Fruit fly (Drosophila melanogaster): Measurements from ENCODE around the gene CG34316.
A peak's percentile ranks its signal among the peaks of the same experiment; 100 is the strongest.

Gene CG34316

DNA sequence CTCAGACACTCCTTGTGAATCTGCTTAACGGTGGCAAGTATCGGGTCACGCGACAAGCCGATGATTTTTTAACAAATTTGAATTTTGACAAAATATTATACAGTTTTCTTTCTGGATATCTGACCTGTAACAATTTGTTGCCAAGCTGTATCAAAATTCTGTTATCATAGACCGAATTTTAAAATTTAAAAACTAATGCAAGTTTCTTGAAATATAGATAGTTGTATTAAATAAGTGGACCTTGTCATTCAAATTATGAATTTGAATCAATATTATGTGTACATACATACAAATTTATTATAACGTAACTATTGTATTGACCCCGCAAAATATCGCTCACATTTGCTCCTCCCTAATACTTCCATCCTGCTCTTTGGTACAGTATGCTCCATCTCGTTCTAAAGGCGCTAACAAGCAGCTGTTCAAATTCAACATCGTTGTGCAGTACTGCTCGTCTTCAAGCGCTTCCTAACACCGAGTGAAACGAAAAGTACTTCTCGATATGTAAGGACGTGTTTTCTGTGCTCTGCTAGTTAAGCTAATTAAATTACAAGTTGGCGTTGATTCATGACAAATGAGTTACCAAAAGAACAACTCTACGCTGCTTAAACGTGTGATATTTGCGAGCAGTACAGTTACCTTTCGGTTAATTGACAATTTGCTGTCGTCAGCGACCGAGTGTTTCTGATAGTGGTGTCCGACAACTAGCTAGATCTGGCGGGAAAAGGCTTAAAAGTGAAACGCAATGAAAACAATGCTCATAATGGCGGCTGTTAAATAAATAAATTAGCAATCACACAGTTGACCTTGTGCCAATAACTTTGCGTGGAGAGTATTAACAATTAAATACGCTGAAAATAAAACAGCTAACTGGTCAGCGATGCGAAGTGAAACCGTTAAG, 34.0 kb upstream of the CG34316 start, which contains the start of the genes Kpc1 and CG42542 (continued):
- no peak for TF ChIP-seq lbe (GFP tag; optimal IDR thresholded peaks at IDR 0.05)
- TF ChIP-seq CG17829 (tag; optimal IDR thresholded peaks at IDR 0.05): peak; percentile 83
- TF ChIP-seq so (GFP tag; IDR thresholded peaks at IDR 0.05): peak; percentile 56; the same call in 1 of the 3 replicates
- TF ChIP-seq Dek (tag; optimal IDR thresholded peaks at IDR 0.05): peak; percentile 74
- no peak for TF ChIP-seq z (GFP tag; IDR thresholded peaks at IDR 0.05)
- no peak for TF ChIP-seq sqz (GFP tag; optimal IDR thresholded peaks at IDR 0.05)
- TF ChIP-seq CG13123 (GFP tag; optimal IDR thresholded peaks at IDR 0.05): peak; percentile 17
- peak; percentile 39; the same call in 1 of the 2 replicates for TF ChIP-seq danr (GFP tag; IDR thresholded peaks at IDR 0.05)
- TF ChIP-seq CG15269 (tag; optimal IDR thresholded peaks at IDR 0.05): peak; percentile 55
- TF ChIP-seq Dp (GFP tag; optimal IDR thresholded peaks at IDR 0.05): peak; percentile 83
- no peak for TF ChIP-seq Sox100B (GFP tag; optimal IDR thresholded peaks at IDR 0.05)
- peak; percentile 84 for TF ChIP-seq CG42726 (GFP tag; IDR thresholded peaks at IDR 0.05; ENCODE audit: partially characterized antibody)
- TF ChIP-seq abd-A (tag; optimal IDR thresholded peaks at IDR 0.05): no peak
- TF ChIP-seq CG8765 (GFP tag; IDR thresholded peaks at IDR 0.05): no peak; the same call in 1 of the 2 replicates
- TF ChIP-seq schlank (tag; optimal IDR thresholded peaks at IDR 0.05): peak; percentile 33
- TF ChIP-seq CG9932 (GFP tag; IDR thresholded peaks at IDR 0.05): peak; percentile 91
- peak in 1 of 2 experiments; percentile 60 for TF ChIP-seq bsh (GFP tag; optimal IDR thresholded peaks at IDR 0.05)
- TF ChIP-seq Taf1 (GFP tag; IDR thresholded peaks at IDR 0.05): 0 out of 2 replicates have a peak, but pooled peaks have one; percentile 24
- TF ChIP-seq CG10431 (GFP tag; optimal IDR thresholded peaks at IDR 0.05): no peak
- TF ChIP-seq HLH3B (GFP tag; IDR thresholded peaks at IDR 0.05): peak; percentile 47; the same call in 1 of the 2 replicates
- TF ChIP-seq CG2875 (GFP tag; optimal IDR thresholded peaks at IDR 0.05): no peak
- peak; percentile 95 for TF ChIP-seq BEAF-32 (GFP tag; optimal IDR thresholded peaks at IDR 0.05)
- peak; percentile 77 for TF ChIP-seq az2 (GFP tag; optimal IDR thresholded peaks at IDR 0.05)
- TF ChIP-seq Stat92E (GFP tag; optimal IDR thresholded peaks at IDR 0.05): no peak
- peak; percentile 22 for TF ChIP-seq CTCF (GFP tag; optimal IDR thresholded peaks at IDR 0.05)
- TF ChIP-seq Lpt (GFP tag; optimal IDR thresholded peaks at IDR 0.05): no peak
- TF ChIP-seq CG17912 (GFP tag; optimal IDR thresholded peaks at IDR 0.05): peak; percentile 52
- TF ChIP-seq NC2β (GFP tag; optimal IDR thresholded peaks at IDR 0.05): peak; percentile 41
- peak; percentile 82 for TF ChIP-seq Hmr (GFP tag; optimal IDR thresholded peaks at IDR 0.05)
- peak; percentile 23 for TF ChIP-seq gfzf (GFP tag; optimal IDR thresholded peaks at IDR 0.05)
- 0 out of 2 replicates have a peak, but pooled peaks have one; percentile 39 for TF ChIP-seq bowl (GFP tag; IDR thresholded peaks at IDR 0.05)
- TF ChIP-seq gem (tag; optimal IDR thresholded peaks at IDR 0.05): no peak
- TF ChIP-seq CG18011 (GFP tag; optimal IDR thresholded peaks at IDR 0.05): peak; percentile 41
- TF ChIP-seq MBD-R2 (GFP tag; IDR thresholded peaks at IDR 0.05): peak; percentile 83
- TF ChIP-seq CoRest (tag; optimal IDR thresholded peaks at IDR 0.05): peak; percentile 81
- TF ChIP-seq Poxn (GFP tag; IDR thresholded peaks at IDR 0.05): no peak; the same call in 1 of the 2 replicates
- TF ChIP-seq CG31441 (GFP tag; IDR thresholded peaks at IDR 0.05): peak; percentile 78
- no peak for TF ChIP-seq CG3726 (GFP tag; IDR thresholded peaks at IDR 0.05)
- TF ChIP-seq Optix (GFP tag; IDR thresholded peaks at IDR 0.05): peak; percentile 57; the same call in 1 of the 3 replicates
- TF ChIP-seq CG17186 (GFP tag; optimal IDR thresholded peaks at IDR 0.05): peak; percentile 20
- peak; percentile 32 for TF ChIP-seq BtbVII (GFP tag; optimal IDR thresholded peaks at IDR 0.05)
- peak; percentile 83 for TF ChIP-seq tio (GFP tag; optimal IDR thresholded peaks at IDR 0.05)
- TF ChIP-seq Tbp (GFP tag; optimal IDR thresholded peaks at IDR 0.05): no peak
- peak; percentile 80 for TF ChIP-seq Myb (GFP tag; optimal IDR thresholded peaks at IDR 0.05)
- peak; percentile 49 for TF ChIP-seq CG8388 (GFP tag; optimal IDR thresholded peaks at IDR 0.05)
- TF ChIP-seq tll (GFP tag; optimal IDR thresholded peaks at IDR 0.05): peak in 1 of 2 experiments; percentile 86
- peak; percentile 66 for TF ChIP-seq Mad (GFP tag; optimal IDR thresholded peaks at IDR 0.05)
- TF ChIP-seq Xrp1 (GFP tag; IDR thresholded peaks at IDR 0.05): peak; percentile 55; the same call in 1 of the 2 replicates

Measured in whole organism, embryonic.